Worm (Caenorhabditis elegans): ENCODE results near the gene srw-71.

DNA sequence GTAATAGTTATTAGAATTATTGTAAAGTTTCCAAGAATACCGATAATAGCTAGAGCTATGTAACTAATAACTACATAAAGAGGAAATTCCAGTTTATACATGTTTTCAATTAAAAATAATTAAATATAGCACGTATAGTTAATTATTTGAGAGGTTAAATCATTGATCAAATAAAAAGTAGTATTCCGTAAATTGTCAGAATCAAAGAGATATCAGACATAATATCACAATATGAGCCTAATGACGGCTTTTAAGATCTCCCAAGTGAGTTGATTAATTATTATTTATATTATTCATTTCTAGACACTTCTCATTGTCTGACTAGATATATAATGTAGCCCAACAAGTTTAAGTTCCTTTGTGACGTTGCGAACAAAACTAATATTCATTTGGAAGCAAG, 51.5 kb downstream of the srw-71 start, which contains the start of gene srsx-24:
- TF ChIP-seq lsy-2 (tag; optimal IDR thresholded peaks at IDR 0.05): no peak
- TF ChIP-seq ztf-11 (tag; optimal IDR thresholded peaks at IDR 0.05): no peak
- no peak for TF ChIP-seq bed-3 (GFP tag; optimal IDR thresholded peaks at IDR 0.05)
- no peak for TF ChIP-seq pha-4 (tag; optimal IDR thresholded peaks at IDR 0.05)
- no peak for TF ChIP-seq nhr-237 (tag; optimal IDR thresholded peaks at IDR 0.05)
- TF ChIP-seq cnd-1 (tag; optimal IDR thresholded peaks at IDR 0.05): no peak
- TF ChIP-seq nhr-12 (tag; optimal IDR thresholded peaks at IDR 0.05): no peak
- TF ChIP-seq elt-3 (tag; optimal IDR thresholded peaks at IDR 0.05): no peak
- no peak for TF ChIP-seq lin-13 (tag; optimal IDR thresholded peaks at IDR 0.05)
- no peak for TF ChIP-seq snpc-4 (tag; optimal IDR thresholded peaks at IDR 0.05)
- TF ChIP-seq ces-1 (GFP tag; optimal IDR thresholded peaks at IDR 0.05): no peak

Data from whole organism, mixed stage, embryonic.